Fruit fly (Drosophila melanogaster): ENCODE results near the gene CG33159.

Gene CG33159

dm6 chr3L:3251659-3252490 lies 47.6 kb upstream of the CG33159 start (continued):
- no peak for TF ChIP-seq vfl (GFP tag; optimal IDR thresholded peaks at IDR 0.05)
- TF ChIP-seq lbe (GFP tag; optimal IDR thresholded peaks at IDR 0.05), result peak; percentile 60
- no peak for TF ChIP-seq D19B (GFP tag; optimal IDR thresholded peaks at IDR 0.05)
- no peak for TF ChIP-seq fu2 (GFP tag; optimal IDR thresholded peaks at IDR 0.05)
- TF ChIP-seq E2f1 (GFP tag; IDR thresholded peaks at IDR 0.05), result no peak
- no peak for TF ChIP-seq CG16863 (GFP tag; optimal IDR thresholded peaks at IDR 0.05)
- TF ChIP-seq CG31388 (GFP tag; optimal IDR thresholded peaks at IDR 0.05), result no peak
- no peak for TF ChIP-seq CG32767 (GFP tag; IDR thresholded peaks at IDR 0.05)
- TF ChIP-seq CG13424 (tag; optimal IDR thresholded peaks at IDR 0.05), result no peak
- no peak for TF ChIP-seq Sox100B (GFP tag; optimal IDR thresholded peaks at IDR 0.05)
- no peak for TF ChIP-seq fru (optimal IDR thresholded peaks at IDR 0.05)
- TF ChIP-seq Ssrp (tag; optimal IDR thresholded peaks at IDR 0.05), result no peak
- no peak for TF ChIP-seq CG12219 (GFP tag; optimal IDR thresholded peaks at IDR 0.05)
- TF ChIP-seq nom (GFP tag; optimal IDR thresholded peaks at IDR 0.05), result no peak
- TF ChIP-seq chif (GFP tag; optimal IDR thresholded peaks at IDR 0.05), result no peak
- no peak for TF ChIP-seq Hey (tag; optimal IDR thresholded peaks at IDR 0.05)
- TF ChIP-seq Rfx (GFP tag; IDR thresholded peaks at IDR 0.05), result no peak
- TF ChIP-seq ab (GFP tag; optimal IDR thresholded peaks at IDR 0.05), result no peak
- no peak for TF ChIP-seq lab (GFP tag; optimal IDR thresholded peaks at IDR 0.05)
- TF ChIP-seq CG15514 (GFP tag; optimal IDR thresholded peaks at IDR 0.05), result peak; percentile 23
- no peak for TF ChIP-seq Jarid2 (GFP tag; optimal IDR thresholded peaks at IDR 0.05)
- TF ChIP-seq dm (GFP tag; optimal IDR thresholded peaks at IDR 0.05), result no peak
- TF ChIP-seq CG31224 (GFP tag; IDR thresholded peaks at IDR 0.05), result no peak
- no peak for TF ChIP-seq ranshi (GFP tag; IDR thresholded peaks at IDR 0.05)
- TF ChIP-seq CG4617 (GFP tag; optimal IDR thresholded peaks at IDR 0.05; ENCODE audit: borderline replicate concordance), result no peak
- TF ChIP-seq HHEX (GFP tag; optimal IDR thresholded peaks at IDR 0.05), result no peak
- peak in 1 of 2 experiments; percentile 8 for TF ChIP-seq Hr51 (GFP tag; optimal IDR thresholded peaks at IDR 0.05)
- no peak for TF ChIP-seq Meics (GFP tag; optimal IDR thresholded peaks at IDR 0.05)
- no peak for TF ChIP-seq twi (tag; optimal IDR thresholded peaks at IDR 0.05)
- TF ChIP-seq TFAM (GFP tag; optimal IDR thresholded peaks at IDR 0.05), result no peak
- no peak for TF ChIP-seq CG42726 (GFP tag; IDR thresholded peaks at IDR 0.05; ENCODE audit: partially characterized antibody)
- peak; percentile 50 for TF ChIP-seq HmgZ (tag; optimal IDR thresholded peaks at IDR 0.05)
- no peak for TF ChIP-seq CG7556 (GFP tag; optimal IDR thresholded peaks at IDR 0.05)
- TF ChIP-seq Atf3 (GFP tag; optimal IDR thresholded peaks at IDR 0.05), result no peak
- no peak for TF ChIP-seq Lpt (GFP tag; optimal IDR thresholded peaks at IDR 0.05)
- TF ChIP-seq Stat92E (GFP tag; optimal IDR thresholded peaks at IDR 0.05), result no peak
- no peak for TF ChIP-seq CG8281 (tag; optimal IDR thresholded peaks at IDR 0.05)
- no peak for TF ChIP-seq sob (GFP tag; IDR thresholded peaks at IDR 0.05)
- TF ChIP-seq ap (GFP tag; IDR thresholded peaks at IDR 0.05), result no peak
- TF ChIP-seq CG7271 (tag; optimal IDR thresholded peaks at IDR 0.05), result no peak
- TF ChIP-seq inv (GFP tag; IDR thresholded peaks at IDR 0.05; ENCODE audit: partially characterized antibody), result no peak
- TF ChIP-seq ATbp (GFP tag; optimal IDR thresholded peaks at IDR 0.05), result no peak
- TF ChIP-seq corto (GFP tag; optimal IDR thresholded peaks at IDR 0.05), result peak; percentile 64
- TF ChIP-seq HmgD (GFP tag; optimal IDR thresholded peaks at IDR 0.05), result no peak
- no peak for TF ChIP-seq CG18619 (GFP tag; optimal IDR thresholded peaks at IDR 0.05)
- no peak for TF ChIP-seq Trl (optimal IDR thresholded peaks at IDR 0.05)
- TF ChIP-seq Trl (GFP tag; optimal IDR thresholded peaks at IDR 0.05), result no peak
- TF ChIP-seq Dll (GFP tag; IDR thresholded peaks at IDR 0.05; ENCODE audit: partially characterized antibody), result no peak
- no peak for TF ChIP-seq CG3281 (GFP tag; optimal IDR thresholded peaks at IDR 0.05)
